Worm (Caenorhabditis elegans) whole organism, L4/young adult: Measurements from ENCODE around the gene C24H11.2.

Experiments used
- W03F9.2 ChIP-seq: fragments of 150-350 bp; optimal IDR thresholded peaks from 2 replicates; lab custom pipeline; 2014; ENCODE audit warnings: missing biosample characterization, missing genetic modification characterization
- dao-5 ChIP-seq: sonication (generic microtip); optimal IDR thresholded peaks from 2 replicates; lab custom pipeline; 2016; ENCODE audit warnings: missing genotype, missing genetic modification characterization, moderate library complexity, missing compliant biosample characterization
- him-1 ChIP-seq: sonication (generic microtip); optimal IDR thresholded peaks from 2 replicates; lab custom pipeline; 2016; ENCODE audit warnings: missing genotype, missing genetic modification reagents, missing genetic modification characterization, missing compliant biosample characterization

DNA sequence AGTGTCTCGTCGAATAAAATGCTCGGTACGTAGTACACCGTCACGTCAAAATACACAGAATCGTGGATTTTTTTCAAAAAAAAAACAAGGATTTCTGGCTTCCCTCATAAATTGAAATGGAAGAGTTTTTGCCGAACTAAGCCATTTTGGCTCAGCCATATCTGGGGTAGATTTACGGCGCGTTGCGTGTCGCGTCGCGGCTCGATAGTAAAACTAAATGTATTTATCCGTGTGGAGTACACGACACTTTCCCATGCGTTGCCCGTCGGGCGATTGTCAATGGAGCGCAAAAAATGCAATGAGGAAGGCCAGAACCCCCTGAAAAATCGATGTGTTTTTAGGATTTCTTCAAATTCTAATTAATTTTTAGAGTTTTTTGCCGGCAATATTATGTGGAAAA, 41.9 kb downstream of the C24H11.2 start:
- TF ChIP-seq him-1 (no peak), W03F9.2 (tag; lab: Kevin White, UChicago) (no peak), dao-5 (tag; lab: Kevin White, UChicago) (no peak)
